Fruit fly (Drosophila melanogaster) whole organism, adult: Measurements from ENCODE around the gene Prm.

Experiments
- CG11617 ChIP-seq: fragments of 200-800 bp; sonication (Bioruptor generic); optimal IDR thresholded peaks from 2 replicates; lab custom pipeline; 2017; ENCODE audit warnings: mild to moderate bottlenecking, missing biosample characterization, missing genetic modification reagents, missing genetic modification characterization
- CG12768 ChIP-seq: fragments of 200-800 bp; sonication (Bioruptor generic); optimal IDR thresholded peaks from 2 replicates; lab custom pipeline; 2017; ENCODE audit warnings: missing biosample characterization, missing genetic modification characterization, mild to moderate bottlenecking, moderate library complexity, missing genetic modification reagents
- CG14711 ChIP-seq: fragments of 200-800 bp; sonication (Bioruptor generic); optimal IDR thresholded peaks from 2 replicates; lab custom pipeline; 2018; ENCODE audit warnings: missing biosample characterization, mild to moderate bottlenecking, missing genetic modification characterization, moderate library complexity
- CG1620 ChIP-seq: fragments of 200-800 bp; sonication (Bioruptor generic); optimal IDR thresholded peaks from 2 replicates; lab custom pipeline; 2016; ENCODE audit warnings: missing biosample characterization, missing genetic modification characterization
- CG33017 ChIP-seq: fragments of 200-800 bp; sonication (Bioruptor generic); optimal IDR thresholded peaks from 2 replicates; lab custom pipeline; 2018; ENCODE audit warnings: missing biosample characterization, mild to moderate bottlenecking, missing genetic modification characterization, moderate library complexity
- CG5204 ChIP-seq: fragments of 200-800 bp; sonication (Bioruptor generic); optimal IDR thresholded peaks from 2 replicates; lab custom pipeline; 2016; ENCODE audit warnings: missing biosample characterization, missing genetic modification characterization
- CG7045 ChIP-seq: fragments of 200-800 bp; sonication (Bioruptor generic); optimal IDR thresholded peaks from 2 replicates; lab custom pipeline; 2017; ENCODE audit warnings: missing biosample characterization, mild to moderate bottlenecking, missing genetic modification characterization
- CG7101 ChIP-seq: fragments of 200-800 bp; sonication (Bioruptor generic); optimal IDR thresholded peaks from 2 replicates; lab custom pipeline; 2018; ENCODE audit warnings: missing biosample characterization, mild to moderate bottlenecking, missing genetic modification characterization, moderate library complexity
- Clk ChIP-seq: fragments of 200-800 bp; sonication (Bioruptor generic); optimal IDR thresholded peaks from 2 replicates; lab custom pipeline; 2017; ENCODE audit warnings: missing biosample characterization, missing genetic modification characterization
- Crg-1 ChIP-seq: fragments of 200-800 bp; sonication (Bioruptor generic); optimal IDR thresholded peaks from 2 replicates; lab custom pipeline; 2016; ENCODE audit warnings: missing biosample characterization, missing genetic modification characterization
- Hr96 ChIP-seq: fragments of 200-800 bp; sonication (Bioruptor generic); optimal IDR thresholded peaks from 2 replicates; lab custom pipeline; 2016; ENCODE audit warnings: missing biosample characterization, missing genetic modification characterization
- Mnt ChIP-seq: fragments of 200-800 bp; sonication (Bioruptor generic); optimal IDR thresholded peaks from 2 replicates; lab custom pipeline; 2016; ENCODE audit warnings: missing biosample characterization, mild to moderate bottlenecking, missing genetic modification characterization
- bab1 ChIP-seq: fragments of 200-800 bp; sonication (Bioruptor generic); optimal IDR thresholded peaks from 3 replicates; lab custom pipeline; 2019; ENCODE audit warnings: missing biosample characterization, mild to moderate bottlenecking, missing genetic modification characterization, moderate library complexity
- cic ChIP-seq: fragments of 200-800 bp; sonication (Bioruptor generic); optimal IDR thresholded peaks from 2 replicates; lab custom pipeline; 2017; ENCODE audit warnings: missing biosample characterization, mild to moderate bottlenecking, missing genetic modification characterization, moderate library complexity
- cnc ChIP-seq, 2 experiments: fragments of >200 bp; optimal IDR thresholded peaks; 2 replicates each; lab custom pipeline; 2017
- kay ChIP-seq: fragments of 200-800 bp; sonication (Bioruptor generic); peaks from one replicate; lab custom pipeline; 2016; ENCODE audit warnings: missing biosample characterization, missing genetic modification characterization, borderline replicate concordance
- ovo ChIP-seq: fragments of 200-800 bp; sonication (Bioruptor generic); optimal IDR thresholded peaks from 2 replicates; lab custom pipeline; 2016; ENCODE audit warnings: missing biosample characterization, missing genetic modification characterization
- pad ChIP-seq: fragments of 200-800 bp; sonication (Bioruptor generic); optimal IDR thresholded peaks from 3 replicates; lab custom pipeline; 2017; ENCODE audit warnings: missing biosample characterization, missing genetic modification characterization, mild to moderate bottlenecking, moderate library complexity, missing genetic modification reagents
- tj ChIP-seq: fragments of 200-800 bp; sonication (Bioruptor generic); optimal IDR thresholded peaks from 3 replicates; lab custom pipeline; 2017; ENCODE audit warnings: missing biosample characterization, mild to moderate bottlenecking, missing genetic modification characterization, moderate library complexity
- toe ChIP-seq: fragments of 200-800 bp; sonication (Bioruptor generic); optimal IDR thresholded peaks from 2 replicates; lab custom pipeline; 2016; ENCODE audit warnings: missing biosample characterization, missing genetic modification characterization

Prm gene

DNA sequence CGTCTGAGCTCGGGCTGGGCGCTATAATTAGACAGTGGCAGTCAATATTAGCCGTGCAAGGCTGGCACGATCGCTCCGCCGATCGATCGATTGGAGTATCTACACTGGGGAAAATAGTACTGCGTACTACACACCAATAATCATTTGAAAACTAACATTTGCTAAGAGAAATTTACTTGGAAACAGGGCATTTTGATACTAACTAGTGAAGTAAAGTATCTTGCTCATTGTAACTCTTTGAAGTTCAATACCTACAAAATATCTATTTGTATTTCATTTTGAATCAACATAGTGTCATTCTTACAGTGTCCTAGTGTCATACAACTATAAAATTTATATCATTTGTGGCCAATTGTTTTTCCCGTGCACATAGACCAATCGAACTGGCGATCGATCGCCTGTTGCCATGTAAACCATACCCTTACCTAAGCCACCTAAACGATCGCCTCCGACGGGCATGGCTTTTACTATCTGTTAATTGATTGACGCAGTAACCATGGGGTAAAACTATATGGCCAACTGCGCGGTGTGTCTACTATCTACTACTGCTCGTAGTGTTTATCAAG is 44.4 kb downstream of the Prm start:
- TF ChIP-seq CG11617 (peak; percentile 94), Clk (GFP tag; lab: Kevin White, UChicago) (peak; percentile 34), bab1 (GFP tag; lab: Kevin White, UChicago) (no peak), toe (GFP tag; lab: Kevin White, UChicago) (peak; percentile 77), CG1620 (GFP tag; lab: Kevin White, UChicago) (peak; percentile 47), Hr96 (peak; percentile 88), Crg-1 (GFP tag; lab: Kevin White, UChicago) (peak; percentile 4), CG5204 (peak; percentile 89), Mnt (GFP tag; lab: Kevin White, UChicago) (peak; percentile 37), CG14711 (tag; lab: Kevin White, UChicago) (peak; percentile 49), CG7045 (GFP tag; lab: Kevin White, UChicago) (peak; percentile 79), CG33017 (tag; lab: Kevin White, UChicago) (peak; percentile 84), pad (GFP tag; lab: Kevin White, UChicago) (peak; percentile 63), CG12768 (GFP tag; lab: Kevin White, UChicago) (peak; percentile 78), cic (no peak), cnc (optimal IDR thresholded peaks at IDR 0.05; lab: Kevin White, UChicago) (no peak), ovo (GFP tag; lab: Kevin White, UChicago) (peak; percentile 51), kay (GFP tag; lab: Kevin White, UChicago) (peak; percentile 90), tj (GFP tag; lab: Kevin White, UChicago) (peak; percentile 57), CG7101 (tag; lab: Kevin White, UChicago) (peak; percentile 95)

DNA sequence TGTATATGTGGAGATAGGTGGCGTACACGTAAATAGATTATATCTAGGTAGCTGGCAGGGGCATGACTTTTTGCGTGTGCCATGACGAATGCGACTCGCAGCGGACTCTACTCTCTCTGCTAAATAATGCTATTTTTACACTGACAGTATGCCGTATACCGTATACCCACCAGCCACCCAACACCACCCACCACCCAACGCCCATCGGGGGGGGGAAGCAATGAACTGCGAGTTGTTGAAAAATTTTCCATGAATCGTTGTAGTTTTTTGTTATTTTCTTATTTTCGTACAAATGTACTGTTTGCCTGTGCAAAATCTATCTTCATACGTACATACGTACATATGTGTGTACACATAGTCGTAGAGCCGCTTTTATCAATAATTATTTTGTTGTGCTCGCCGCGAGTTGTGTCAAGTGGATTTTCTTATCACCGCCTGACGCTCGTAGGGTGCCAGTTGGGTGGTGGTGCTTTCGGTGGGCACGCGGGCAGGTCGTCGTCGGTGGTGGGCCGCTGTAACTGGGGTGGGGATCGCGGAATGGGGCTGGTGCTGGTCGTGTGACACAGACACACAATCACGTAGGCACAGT is 45.0 kb downstream of the Prm start:
- TF ChIP-seq kay (GFP tag; lab: Kevin White, UChicago) (peak; percentile 86), CG14711 (tag; lab: Kevin White, UChicago) (no peak), bab1 (GFP tag; lab: Kevin White, UChicago) (peak; percentile 85), cic (peak; percentile 96), Mnt (GFP tag; lab: Kevin White, UChicago) (peak; percentile 55)

DNA sequence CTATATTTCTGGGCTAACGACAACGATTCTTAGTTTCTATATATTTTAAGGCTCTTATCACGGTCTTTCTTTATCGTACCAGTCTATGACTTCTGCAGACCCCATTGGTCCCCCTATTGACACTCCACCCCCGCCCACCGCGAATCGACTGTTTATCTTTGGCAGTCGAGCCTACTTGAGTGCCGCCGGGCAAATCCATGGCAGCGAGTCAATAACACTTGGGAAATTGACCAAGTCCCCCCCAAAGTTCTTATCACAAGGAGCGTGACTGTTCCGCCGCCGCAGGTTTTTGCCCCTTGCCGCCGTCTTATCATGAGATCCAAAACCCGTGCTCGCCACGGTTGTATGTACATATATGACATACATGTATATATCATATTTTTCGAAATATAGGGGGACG is 45.5 kb downstream of the Prm start:
- TF ChIP-seq CG5204 (peak; percentile 21), Clk (GFP tag; lab: Kevin White, UChicago) (no peak), kay (GFP tag; lab: Kevin White, UChicago) (peak; percentile 86), toe (GFP tag; lab: Kevin White, UChicago) (no peak), bab1 (GFP tag; lab: Kevin White, UChicago) (peak; percentile 20), CG1620 (GFP tag; lab: Kevin White, UChicago) (peak; percentile 6), Mnt (GFP tag; lab: Kevin White, UChicago) (peak; percentile 25), CG14711 (tag; lab: Kevin White, UChicago) (peak; percentile 18), CG12768 (GFP tag; lab: Kevin White, UChicago) (no peak), pad (GFP tag; lab: Kevin White, UChicago) (peak; percentile 16)

DNA sequence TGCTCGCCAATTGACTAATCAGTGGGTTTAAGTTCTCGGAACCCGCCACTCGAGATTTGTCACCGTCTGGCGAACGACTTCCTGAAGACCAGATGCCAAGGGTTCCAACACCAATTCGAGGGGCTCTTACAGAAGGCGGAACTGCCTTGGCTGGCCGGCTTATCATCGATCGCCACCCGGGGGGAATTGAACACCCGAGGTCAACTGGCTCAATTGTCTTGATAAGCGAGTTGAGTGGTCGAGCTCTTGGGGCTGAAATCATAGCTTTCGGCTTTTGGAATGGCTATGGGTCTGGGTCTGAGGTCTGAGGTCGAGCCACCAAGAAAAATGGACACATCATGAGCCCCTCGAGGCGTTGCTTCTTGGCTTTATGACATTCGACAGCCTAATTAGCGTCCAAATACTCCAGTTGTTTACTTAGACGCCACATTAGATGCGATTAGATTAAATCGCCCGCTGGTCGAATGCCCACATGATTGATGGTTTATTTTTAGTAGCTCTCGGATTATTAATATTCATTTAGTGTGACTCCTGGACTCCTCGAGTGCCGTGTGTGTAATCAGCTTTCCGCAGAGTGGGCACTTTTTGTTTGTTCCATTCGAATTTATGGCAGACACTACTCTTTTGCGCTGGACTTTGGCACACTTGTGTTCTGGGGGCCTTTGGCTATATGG is 46.5 kb downstream of the Prm start:
- TF ChIP-seq CG14711 (tag; lab: Kevin White, UChicago) (no peak), kay (GFP tag; lab: Kevin White, UChicago) (peak; percentile 17), CG1620 (GFP tag; lab: Kevin White, UChicago) (no peak), cnc (optimal IDR thresholded peaks at IDR 0.05; lab: Kevin White, UChicago) (no peak), CG11617 (no peak), ovo (GFP tag; lab: Kevin White, UChicago) (no peak), Crg-1 (GFP tag; lab: Kevin White, UChicago) (no peak), CG5204 (no peak), bab1 (GFP tag; lab: Kevin White, UChicago) (no peak), cic (peak; percentile 80), Mnt (GFP tag; lab: Kevin White, UChicago) (no peak), Hr96 (no peak), tj (GFP tag; lab: Kevin White, UChicago) (peak; percentile 59), toe (GFP tag; lab: Kevin White, UChicago) (no peak), CG33017 (tag; lab: Kevin White, UChicago) (no peak), Clk (GFP tag; lab: Kevin White, UChicago) (no peak), CG7045 (GFP tag; lab: Kevin White, UChicago) (no peak), CG7101 (tag; lab: Kevin White, UChicago) (no peak), pad (GFP tag; lab: Kevin White, UChicago) (no peak), CG12768 (GFP tag; lab: Kevin White, UChicago) (peak; percentile 38)

DNA sequence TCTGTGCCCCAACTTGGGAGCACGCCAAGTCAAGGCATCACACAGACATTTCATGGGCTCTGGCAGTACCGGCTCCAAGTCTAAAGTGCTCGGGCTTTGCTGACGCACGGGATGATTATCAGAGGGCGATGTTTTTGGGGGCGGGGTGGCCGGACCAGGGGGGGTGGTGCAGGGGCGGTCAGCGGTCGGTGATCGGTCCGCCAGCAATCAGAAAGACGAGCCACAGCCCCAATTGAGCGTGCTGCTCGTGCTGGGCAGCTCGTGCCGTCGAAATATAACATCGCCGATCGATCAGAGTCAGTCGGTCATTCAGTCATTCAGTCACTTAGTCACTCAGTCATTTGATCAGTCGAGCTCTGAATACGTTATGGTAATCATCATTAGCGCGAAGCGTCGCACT is 47.2 kb downstream of the Prm start:
- TF ChIP-seq CG5204 (no peak), cic (no peak), CG12768 (GFP tag; lab: Kevin White, UChicago) (peak; percentile 77), bab1 (GFP tag; lab: Kevin White, UChicago) (peak; percentile 71)
